Worm (Caenorhabditis elegans) whole organism, late embryonic: ENCODE measurements around the gene zipt-2.3.

Source experiments
- C38D4.7 ChIP-seq: fragments of 200-800 bp; sonication (Bioruptor generic); optimal IDR thresholded peaks from 2 replicates; lab custom pipeline; 2018; ENCODE audit warnings: mild to moderate bottlenecking, missing genetic modification characterization, moderate library complexity, missing compliant biosample characterization
- F13H6.1 ChIP-seq: sonication (generic microtip); optimal IDR thresholded peaks from 2 replicates; lab custom pipeline; 2016; ENCODE audit warnings: missing genetic modification characterization, missing compliant biosample characterization
- K02D7.2 ChIP-seq: sonication (generic microtip); optimal IDR thresholded peaks from 2 replicates; lab custom pipeline; 2017; ENCODE audit warnings: mild to moderate bottlenecking, missing genetic modification characterization, missing compliant biosample characterization
- K09A11.1 ChIP-seq: sonication (generic microtip); optimal IDR thresholded peaks from 2 replicates; lab custom pipeline; 2017; ENCODE audit warnings: antibody characterized with exemption, mild to moderate bottlenecking, missing genetic modification characterization, missing compliant biosample characterization; ENCODE audit not compliant: insufficient read depth
- ahr-1 ChIP-seq: sonication (generic microtip); optimal IDR thresholded peaks from 2 replicates; lab custom pipeline; 2016; ENCODE audit warnings: missing genetic modification characterization, missing compliant biosample characterization
- ama-1 ChIP-seq: fragments of 150-350 bp; optimal IDR thresholded peaks from 2 replicates; lab custom pipeline; 2014
- ceh-14 ChIP-seq: sonication (generic microtip); optimal IDR thresholded peaks from 2 replicates; lab custom pipeline; 2016; ENCODE audit warnings: missing genotype, missing genetic modification characterization, missing compliant biosample characterization
- ceh-19 ChIP-seq: fragments of 200-800 bp; sonication (Bioruptor generic); optimal IDR thresholded peaks from 2 replicates; lab custom pipeline; 2018; ENCODE audit warnings: mild to moderate bottlenecking, missing genetic modification characterization, missing compliant biosample characterization
- ceh-2 ChIP-seq: sonication (generic microtip); optimal IDR thresholded peaks from 2 replicates; lab custom pipeline; 2016; ENCODE audit warnings: missing genotype, missing genetic modification characterization, missing compliant biosample characterization
- ceh-22 ChIP-seq: sonication (generic microtip); optimal IDR thresholded peaks from 2 replicates; lab custom pipeline; 2017; ENCODE audit warnings: missing biosample characterization, missing genetic modification characterization
- ceh-31 ChIP-seq: sonication (generic microtip); optimal IDR thresholded peaks from 2 replicates; lab custom pipeline; 2016; ENCODE audit warnings: missing genetic modification characterization, missing compliant biosample characterization
- ceh-34 ChIP-seq: sonication (generic microtip); optimal IDR thresholded peaks from 2 replicates; lab custom pipeline; 2016; ENCODE audit warnings: mild to moderate bottlenecking, missing genetic modification characterization, missing compliant biosample characterization
- ceh-45 ChIP-seq: fragments of 200-800 bp; sonication (Bioruptor generic); IDR thresholded peaks from 2 replicates; pipeline ENCODE4 v1.3.6; 2022; ENCODE audit warnings: missing genetic modification reagents, missing genetic modification characterization, missing compliant biosample characterization
- ceh-6 ChIP-seq: fragments of 200-800 bp; sonication (Bioruptor generic); optimal IDR thresholded peaks from 2 replicates; lab custom pipeline; 2018; ENCODE audit warnings: mild to moderate bottlenecking, missing genetic modification characterization, missing compliant biosample characterization
- ceh-9 ChIP-seq: sonication (generic microtip); optimal IDR thresholded peaks from 2 replicates; lab custom pipeline; 2016; ENCODE audit warnings: mild to moderate bottlenecking, missing genetic modification characterization, inconsistent platforms, missing compliant biosample characterization
- che-1 ChIP-seq: sonication (generic microtip); optimal IDR thresholded peaks from 2 replicates; lab custom pipeline; 2016; ENCODE audit warnings: mild to moderate bottlenecking, missing genetic modification characterization, missing compliant biosample characterization
- dmd-4 ChIP-seq: sonication (generic microtip); optimal IDR thresholded peaks from 2 replicates; lab custom pipeline; 2016; ENCODE audit warnings: borderline replicate concordance, missing genetic modification characterization, missing compliant biosample characterization
- fkh-10 ChIP-seq: fragments of 150-350 bp; optimal IDR thresholded peaks from 2 replicates; lab custom pipeline; 2014; ENCODE audit warnings: missing biosample characterization, missing genetic modification reagents, missing genetic modification characterization
- fkh-6 ChIP-seq: sonication (generic microtip); optimal IDR thresholded peaks from 2 replicates; lab custom pipeline; 2016; ENCODE audit warnings: missing genetic modification characterization, missing compliant biosample characterization
- hlh-6 ChIP-seq: sonication (generic microtip); optimal IDR thresholded peaks from 2 replicates; lab custom pipeline; 2016; ENCODE audit warnings: missing genotype, missing genetic modification characterization, missing compliant biosample characterization
- lim-6 ChIP-seq: sonication (generic microtip); optimal IDR thresholded peaks from 2 replicates; lab custom pipeline; 2016; ENCODE audit warnings: missing genetic modification characterization, missing compliant biosample characterization
- lin-11 ChIP-seq: fragments of 200-800 bp; sonication (Bioruptor generic); optimal IDR thresholded peaks from 2 replicates; lab custom pipeline; 2018; ENCODE audit warnings: mild to moderate bottlenecking, missing genetic modification characterization, missing compliant biosample characterization
- madf-2 ChIP-seq: sonication (generic microtip); optimal IDR thresholded peaks from 2 replicates; lab custom pipeline; 2017; ENCODE audit warnings: missing genetic modification characterization, missing compliant biosample characterization
- mec-3 ChIP-seq: sonication (generic microtip); optimal IDR thresholded peaks from 2 replicates; lab custom pipeline; 2016; ENCODE audit warnings: borderline replicate concordance, missing genetic modification characterization, missing compliant biosample characterization
- nfya-1 ChIP-seq: sonication (generic microtip); optimal IDR thresholded peaks from 2 replicates; lab custom pipeline; 2017; ENCODE audit warnings: missing genetic modification characterization, mild to moderate bottlenecking, missing compliant biosample characterization, antibody characterized with exemption, moderate library complexity
- nhr-232 ChIP-seq: sonication (generic microtip); optimal IDR thresholded peaks from 2 replicates; lab custom pipeline; 2016; ENCODE audit warnings: missing genetic modification characterization, missing compliant biosample characterization
- npax-4 ChIP-seq: sonication (generic microtip); optimal IDR thresholded peaks from 2 replicates; lab custom pipeline; 2016; ENCODE audit warnings: missing genetic modification characterization, missing compliant biosample characterization
- pag-3 ChIP-seq: sonication (generic microtip); optimal IDR thresholded peaks from 2 replicates; lab custom pipeline; 2016; ENCODE audit warnings: missing compliant biosample characterization, missing genetic modification characterization, borderline replicate concordance
- pha-4 ChIP-seq: fragments of 150-350 bp; optimal IDR thresholded peaks from 2 replicates; lab custom pipeline; 2018; ENCODE audit warnings: missing biosample characterization, missing genetic modification reagents, missing genetic modification characterization
- sdc-2 ChIP-seq: sonication (generic microtip); optimal IDR thresholded peaks from 2 replicates; lab custom pipeline; 2016; ENCODE audit warnings: missing genotype, missing genetic modification characterization, missing compliant biosample characterization
- sox-2 ChIP-seq: fragments of 200-800 bp; sonication (Bioruptor generic); IDR thresholded peaks from 2 replicates; pipeline ENCODE4 v1.3.6; 2022; ENCODE audit warnings: missing genetic modification reagents, missing genetic modification characterization, missing compliant biosample characterization
- syd-9 ChIP-seq: sonication (generic microtip); optimal IDR thresholded peaks from 2 replicates; lab custom pipeline; 2016; ENCODE audit warnings: mild to moderate bottlenecking, missing genetic modification characterization, moderate library complexity, missing compliant biosample characterization
- tbx-7 ChIP-seq: sonication (generic microtip); optimal IDR thresholded peaks from 2 replicates; lab custom pipeline; 2016; ENCODE audit warnings: missing genotype, missing genetic modification characterization, missing compliant biosample characterization
- ttx-3 ChIP-seq: sonication (generic microtip); optimal IDR thresholded peaks from 2 replicates; lab custom pipeline; 2016; ENCODE audit warnings: missing genetic modification reagents, missing genetic modification characterization, missing compliant biosample characterization
- unc-42 ChIP-seq: sonication (generic microtip); optimal IDR thresholded peaks from 2 replicates; lab custom pipeline; 2016; ENCODE audit warnings: missing genotype, missing genetic modification characterization, missing compliant biosample characterization
- unc-55 ChIP-seq: sonication (generic microtip); optimal IDR thresholded peaks from 2 replicates; lab custom pipeline; 2017; ENCODE audit warnings: missing biosample characterization, missing genetic modification reagents, missing genetic modification characterization
- unc-86 ChIP-seq: sonication (generic microtip); optimal IDR thresholded peaks from 2 replicates; lab custom pipeline; 2016; ENCODE audit warnings: missing genetic modification characterization, missing compliant biosample characterization
- zip-5 ChIP-seq: sonication (generic microtip); optimal IDR thresholded peaks from 2 replicates; lab custom pipeline; 2016; ENCODE audit warnings: missing genetic modification characterization, missing compliant biosample characterization
- ztf-16 ChIP-seq: sonication (generic microtip); optimal IDR thresholded peaks from 2 replicates; lab custom pipeline; 2017; ENCODE audit warnings: missing genetic modification characterization, missing compliant biosample characterization

The zipt-2.3 gene

DNA sequence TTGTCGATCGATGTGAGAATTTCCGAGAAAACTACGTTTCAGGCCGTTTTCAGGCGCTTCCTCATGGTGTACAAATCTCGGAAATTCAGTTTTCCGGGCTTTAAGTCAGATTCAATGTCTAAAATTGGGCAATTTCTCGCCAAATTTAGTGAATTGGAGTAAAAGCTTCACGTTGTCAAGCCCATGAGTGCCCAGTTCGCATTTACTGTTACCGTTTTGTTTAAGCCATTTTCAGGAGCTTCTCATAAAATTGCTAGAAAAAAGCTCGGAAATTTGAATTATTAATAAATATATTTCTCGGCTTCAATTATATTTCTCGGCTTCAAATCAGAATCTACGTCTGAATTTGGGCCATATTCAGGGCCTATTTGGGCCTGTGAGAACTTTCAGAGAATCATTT, 37.8 kb downstream of the zipt-2.3 start:
- TF ChIP-seq ceh-45 (no peak), syd-9 (tag; lab: Kevin White, UChicago) (no peak), lim-6 (tag; lab: Kevin White, UChicago) (no peak), K02D7.2 (tag; lab: Kevin White, UChicago) (no peak), zip-5 (no peak), C38D4.7 (no peak), mec-3 (tag; lab: Kevin White, UChicago) (no peak), madf-2 (tag; lab: Kevin White, UChicago) (no peak), ama-1 (lab: Kevin White, UChicago) (no peak), ceh-9 (tag; lab: Kevin White, UChicago) (no peak), hlh-6 (no peak), lin-11 (tag; lab: Kevin White, UChicago) (no peak), dmd-4 (tag; lab: Kevin White, UChicago) (no peak), ceh-31 (tag; lab: Kevin White, UChicago) (no peak)
- TF ChIP-seq, all 69 proteins: peak for 0

DNA sequence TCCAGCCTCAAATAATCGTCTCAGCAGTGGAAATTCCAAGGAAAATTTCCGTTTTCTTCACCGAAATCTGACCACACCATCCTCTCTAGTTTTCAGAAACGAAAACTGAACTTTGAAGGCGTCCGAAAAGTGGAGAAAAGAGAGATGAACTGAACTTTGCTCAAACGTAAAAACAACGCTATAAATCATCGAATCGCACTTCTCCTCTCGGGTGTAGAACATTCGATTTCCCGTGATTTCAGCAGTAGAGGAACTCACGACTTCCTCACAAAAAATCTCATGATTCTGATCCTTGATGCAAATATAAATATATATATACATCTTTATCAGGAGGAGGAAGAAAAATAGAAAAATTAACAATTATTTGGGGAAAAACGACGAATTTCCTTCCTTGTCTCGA, 40.5 kb downstream of the zipt-2.3 start:
- TF ChIP-seq K02D7.2 (tag; lab: Kevin White, UChicago) (no peak), ceh-19 (GFP tag; lab: Kevin White, UChicago) (no peak), ceh-22 (tag; lab: Kevin White, UChicago) (no peak), ttx-3 (tag; lab: Kevin White, UChicago) (no peak), nhr-232 (tag; lab: Kevin White, UChicago) (no peak), K09A11.1 (tag; lab: Kevin White, UChicago) (no peak), che-1 (tag; lab: Kevin White, UChicago) (no peak), F13H6.1 (tag; lab: Kevin White, UChicago) (no peak), sox-2 (GFP tag; lab: Robert Waterston, UW) (no peak), unc-86 (tag; lab: Kevin White, UChicago) (no peak), lim-6 (tag; lab: Kevin White, UChicago) (no peak), mec-3 (tag; lab: Kevin White, UChicago) (no peak)

DNA sequence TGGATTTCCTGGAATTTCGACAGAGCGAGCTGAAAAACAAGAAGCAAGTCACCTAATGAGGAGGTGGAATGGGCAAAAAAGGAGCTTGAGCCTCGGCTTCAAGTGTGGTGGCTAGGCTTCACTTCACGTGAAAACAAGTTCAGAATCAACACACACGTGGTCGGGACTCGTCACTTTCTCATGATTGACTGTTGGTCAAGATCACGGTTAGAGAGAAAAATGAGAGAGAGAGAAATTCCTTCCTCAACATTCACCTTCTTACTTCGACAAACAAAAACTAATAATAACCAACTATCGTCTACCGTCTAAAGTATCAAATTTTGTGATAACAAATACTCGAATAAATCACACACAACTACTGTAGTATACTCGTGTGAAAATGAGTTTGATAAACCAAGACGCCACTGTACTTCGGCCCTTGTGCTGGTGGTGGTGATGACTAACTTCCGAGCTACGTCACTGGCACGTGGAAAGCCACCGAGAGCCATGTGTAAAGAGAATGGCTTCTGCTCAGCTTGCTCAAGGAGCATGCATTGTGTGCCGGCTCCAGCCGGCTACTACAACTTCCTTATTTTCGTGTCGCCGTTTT, 42.0 kb downstream of the zipt-2.3 start:
- TF ChIP-seq ahr-1 (no peak), fkh-10 (no peak), ceh-6 (GFP tag; lab: Kevin White, UChicago) (no peak), npax-4 (tag; lab: Kevin White, UChicago) (no peak), nhr-232 (tag; lab: Kevin White, UChicago) (no peak), ceh-34 (tag; lab: Kevin White, UChicago) (no peak), nfya-1 (no peak), ceh-45 (no peak), unc-42 (no peak), pha-4 (tag; lab: Kevin White, UChicago) (no peak), syd-9 (tag; lab: Kevin White, UChicago) (no peak)

DNA sequence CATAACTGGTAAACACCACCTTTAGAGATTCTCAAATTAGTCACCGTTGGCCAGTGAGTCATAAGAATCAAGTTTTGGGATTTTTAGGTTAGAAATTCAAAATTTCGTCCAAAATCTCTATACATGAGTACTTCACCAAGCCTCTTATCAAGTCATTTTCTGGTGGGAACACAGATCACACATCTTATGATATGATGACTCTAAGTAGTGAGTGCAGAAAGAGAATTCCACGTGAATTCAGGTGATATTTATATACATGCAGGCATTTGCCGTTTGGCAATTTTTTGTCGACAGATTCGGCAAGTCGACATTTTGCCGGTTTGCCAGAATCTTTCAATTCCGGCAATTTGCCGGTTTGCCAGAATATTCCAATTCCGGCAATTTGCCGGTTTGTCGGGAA, 43.6 kb downstream of the zipt-2.3 start:
- TF ChIP-seq lin-11 (tag; lab: Kevin White, UChicago): no peak
- TF ChIP-seq ceh-19 (GFP tag; lab: Kevin White, UChicago): no peak
- TF ChIP-seq ahr-1: no peak
- no peak for TF ChIP-seq ceh-9 (tag; lab: Kevin White, UChicago)
- no peak for TF ChIP-seq ceh-31 (tag; lab: Kevin White, UChicago)
- no peak for TF ChIP-seq sdc-2 (tag; lab: Kevin White, UChicago)
- no peak for TF ChIP-seq ceh-22 (tag; lab: Kevin White, UChicago)
- no peak for TF ChIP-seq zip-5
- TF ChIP-seq K09A11.1 (tag; lab: Kevin White, UChicago): no peak
- TF ChIP-seq tbx-7 (tag; lab: Kevin White, UChicago): no peak
- TF ChIP-seq madf-2 (tag; lab: Kevin White, UChicago): no peak
- TF ChIP-seq ceh-14 (tag; lab: Kevin White, UChicago): no peak
- TF ChIP-seq ceh-2 (tag; lab: Kevin White, UChicago): no peak
- no peak for TF ChIP-seq nfya-1
- no peak for TF ChIP-seq fkh-6 (tag; lab: Kevin White, UChicago)
- no peak for TF ChIP-seq unc-55 (GFP tag; lab: Kevin White, UChicago)
- TF ChIP-seq pag-3: no peak
- no peak for TF ChIP-seq ztf-16 (tag; lab: Kevin White, UChicago)
- TF ChIP-seq, all 69 proteins: peak for 0
